Worm (Caenorhabditis elegans): ENCODE results near the gene tag-65.
A peak's percentile ranks its signal among the peaks of the same experiment; 100 is the strongest.

Gene tag-65

DNA sequence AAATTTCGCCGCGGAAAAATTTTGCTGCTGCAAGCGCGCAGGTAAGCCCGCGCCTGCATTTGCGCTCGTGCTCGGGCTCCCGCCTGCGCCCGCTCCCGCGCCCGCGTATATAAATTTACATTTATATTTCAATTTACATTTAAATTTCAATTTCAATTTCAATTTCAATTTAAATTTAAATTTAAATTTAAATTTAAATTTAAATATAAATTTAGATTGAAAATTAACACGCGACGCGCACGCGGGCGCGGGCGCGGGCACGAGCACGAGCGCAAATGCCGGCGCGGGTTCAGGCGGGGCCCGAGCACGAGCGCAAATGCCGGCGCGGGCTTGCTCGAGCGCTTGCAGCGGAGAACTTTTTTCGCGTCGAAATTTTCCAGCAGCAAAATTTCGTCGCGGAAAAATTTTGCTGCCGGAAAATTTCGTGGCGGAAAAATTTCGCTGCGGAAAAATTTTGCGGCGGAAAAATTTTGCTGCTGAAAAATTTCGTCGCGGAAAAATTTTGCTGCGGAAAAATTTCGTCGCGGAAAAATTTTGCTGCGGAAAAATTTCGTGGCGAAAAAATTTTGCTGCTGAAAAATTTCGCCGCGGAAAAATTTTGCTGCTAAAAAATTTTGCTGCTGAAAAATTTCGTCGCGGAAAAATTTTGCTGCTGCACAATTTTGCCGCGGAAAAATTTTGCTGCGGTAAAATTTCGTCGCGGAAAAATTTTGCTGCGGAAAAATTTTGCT is 32.4 kb downstream of the tag-65 start (continued):
- TF ChIP-seq lin-1 (GFP tag; IDR thresholded peaks at IDR 0.05) = 0 out of 2 replicates have a peak, but pooled peaks have one; percentile 8
- TF ChIP-seq nhr-111 (GFP tag; optimal IDR thresholded peaks at IDR 0.05) = no peak
- peak; percentile 100 for TF ChIP-seq set-16 (GFP tag; IDR thresholded peaks at IDR 0.05)
- no peak for TF ChIP-seq nhr-25 (tag; optimal IDR thresholded peaks at IDR 0.05; ENCODE audit: borderline replicate concordance, insufficient read depth)
- TF ChIP-seq dmd-8 (GFP tag; IDR thresholded peaks at IDR 0.05) = peak; percentile 69; the same call in 1 of the 2 replicates
- TF ChIP-seq F44E2.7 (GFP tag; IDR thresholded peaks at IDR 0.05) = peak; percentile 90

DNA sequence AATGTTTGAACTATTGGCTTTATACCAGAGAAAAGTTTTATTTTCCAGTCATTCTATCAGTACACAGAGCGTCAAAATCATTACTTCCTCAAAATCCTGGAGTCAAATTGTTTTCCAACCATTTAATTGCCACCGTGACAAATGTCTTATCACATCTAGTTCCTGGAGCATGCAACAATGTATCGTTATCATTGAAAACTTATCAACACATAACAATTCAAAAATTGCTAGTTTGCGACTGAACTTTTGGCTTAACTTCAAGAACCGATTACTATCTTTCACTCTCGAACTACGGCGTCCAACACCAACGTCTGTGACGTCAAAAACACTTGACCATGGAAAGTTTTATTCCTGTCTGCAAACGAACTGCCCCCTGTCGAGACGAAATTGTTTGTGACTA is 40.3 kb downstream of the tag-65 start:
- TF ChIP-seq unc-130 (GFP tag; optimal IDR thresholded peaks at IDR 0.05) (no peak), nhr-10 (tag; optimal IDR thresholded peaks at IDR 0.05) (no peak), hlh-11 (tag; optimal IDR thresholded peaks at IDR 0.05) (peak; percentile 9), hmg-1.1 (GFP tag; IDR thresholded peaks at IDR 0.05) (no peak), dmd-6 (GFP tag; IDR thresholded peaks at IDR 0.05) (peak; percentile 78), pqm-1 (tag; optimal IDR thresholded peaks at IDR 0.05) (peak; percentile 69), daf-16 (GFP tag; optimal IDR thresholded peaks at IDR 0.05) (no peak), daf-16 (tag; optimal IDR thresholded peaks at IDR 0.05) (peak; percentile 43), dve-1 (tag; optimal IDR thresholded peaks at IDR 0.05; ENCODE audit: insufficient read depth) (peak; percentile 37), zfp-3 (GFP tag; conservative IDR thresholded peaks at IDR 0.05) (no peak), ctbp-1 (GFP tag; IDR thresholded peaks at IDR 0.05) (no peak), nhr-48 (tag; optimal IDR thresholded peaks at IDR 0.05) (no peak), nhr-28 (tag; optimal IDR thresholded peaks at IDR 0.05) (peak; percentile 69), egl-43 (GFP tag; IDR thresholded peaks at IDR 0.05) (no peak), F44E2.7 (GFP tag; IDR thresholded peaks at IDR 0.05) (no peak)

- TF ChIP-seq lin-38 (GFP tag; IDR thresholded peaks at IDR 0.05) = no peak
- TF ChIP-seq ZK546.5 (tag; optimal IDR thresholded peaks at IDR 0.05) = no peak
- no peak for TF ChIP-seq ceh-28 (tag; optimal IDR thresholded peaks at IDR 0.05)
- no peak for TF ChIP-seq egl-27 (tag; optimal IDR thresholded peaks at IDR 0.05)
- TF ChIP-seq F37D6.2 (tag; optimal IDR thresholded peaks at IDR 0.05) = no peak
- no peak for TF ChIP-seq arid-1 (GFP tag; conservative IDR thresholded peaks at IDR 0.05)
- no peak for TF ChIP-seq dmd-6 (GFP tag; IDR thresholded peaks at IDR 0.05)
- no peak for TF ChIP-seq Y75B8A.6 (GFP tag; IDR thresholded peaks at IDR 0.05)
- no peak for TF ChIP-seq F49E8.2 (tag; optimal IDR thresholded peaks at IDR 0.05; ENCODE audit: borderline replicate concordance)
- TF ChIP-seq daf-16 (GFP tag; optimal IDR thresholded peaks at IDR 0.05) = no peak
- TF ChIP-seq daf-16 (tag; optimal IDR thresholded peaks at IDR 0.05) = no peak
- no peak for TF ChIP-seq hlh-11 (tag; optimal IDR thresholded peaks at IDR 0.05)
- no peak for TF ChIP-seq skn-1 (tag; optimal IDR thresholded peaks at IDR 0.05)
- no peak for TF ChIP-seq unc-130 (GFP tag; optimal IDR thresholded peaks at IDR 0.05)
- no peak for TF ChIP-seq nhr-28 (tag; optimal IDR thresholded peaks at IDR 0.05)
- TF ChIP-seq mdl-1 (tag; optimal IDR thresholded peaks at IDR 0.05) = no peak
- TF ChIP-seq nhr-111 (GFP tag; optimal IDR thresholded peaks at IDR 0.05) = no peak
- TF ChIP-seq T20F7.1 (GFP tag; optimal IDR thresholded peaks at IDR 0.05) = no peak
- no peak for TF ChIP-seq pha-4 (GFP tag; IDR thresholded peaks at IDR 0.05)
- no peak for TF ChIP-seq pha-4 (tag; optimal IDR thresholded peaks at IDR 0.05)
- TF ChIP-seq lin-15B (tag; optimal IDR thresholded peaks at IDR 0.05) = no peak
- no peak for TF ChIP-seq madf-5 (GFP tag; IDR thresholded peaks at IDR 0.05)
Measured at ce11 chrV:13636411-13636810, 42.0 kb downstream of the tag-65 start.

- TF ChIP-seq tag-97 (GFP tag; IDR thresholded peaks at IDR 0.05) = no peak
- no peak for TF ChIP-seq D1046.2 (GFP tag; IDR thresholded peaks at IDR 0.05)
- no peak for TF ChIP-seq F26F4.8 (GFP tag; conservative IDR thresholded peaks at IDR 0.05)
- TF ChIP-seq duxl-1 (tag; optimal IDR thresholded peaks at IDR 0.05; ENCODE audit: poor library complexity) = no peak
- TF ChIP-seq T26A8.4 (GFP tag; IDR thresholded peaks at IDR 0.05) = no peak
- no peak for TF ChIP-seq attf-4 (tag; optimal IDR thresholded peaks at IDR 0.05)
- no peak for TF ChIP-seq ztf-11 (tag; optimal IDR thresholded peaks at IDR 0.05)
- no peak for TF ChIP-seq hlh-30 (tag; optimal IDR thresholded peaks at IDR 0.05; ENCODE audit: insufficient read depth)
- TF ChIP-seq nhr-76 (tag; optimal IDR thresholded peaks at IDR 0.05) = no peak
- no peak for TF ChIP-seq pha-4 (GFP tag; IDR thresholded peaks at IDR 0.05)
- TF ChIP-seq pha-4 (tag; optimal IDR thresholded peaks at IDR 0.05) = no peak
- no peak for TF ChIP-seq dve-1 (tag; optimal IDR thresholded peaks at IDR 0.05; ENCODE audit: insufficient read depth)
- no peak for TF ChIP-seq nhr-6 (tag; optimal IDR thresholded peaks at IDR 0.05)
- TF ChIP-seq snpc-1.2 (GFP tag; IDR thresholded peaks at IDR 0.05) = no peak
Measured at ce11 chrV:13634149-13634548, 44.2 kb downstream of the tag-65 start, which contains the start of gene H37A05.2. H37A05.2 (minus strand) TSS chrV:13634249.

Measured in whole organism, L4 larva.